Fruit fly (Drosophila melanogaster) whole organism, embryonic: ENCODE measurements around the gene Lamtor4.
A peak's percentile ranks its signal among the peaks of the same experiment; 100 is the strongest.

Source experiments
- Aef1 ChIP-seq: fragments of 200-800 bp; sonication (Bioruptor generic); IDR thresholded peaks from 3 replicates; pipeline ENCODE4 v1.3.6; 2022; ENCODE audit warnings: missing biosample characterization, missing genetic modification characterization
- Asciz ChIP-seq: fragments of 200-800 bp; sonication (Bioruptor generic); optimal IDR thresholded peaks from 2 replicates; lab custom pipeline; 2017; ENCODE audit warnings: missing biosample characterization, mild to moderate bottlenecking, missing genetic modification characterization, missing genetic modification reagents
- BEAF-32 ChIP-seq: fragments of 200-800 bp; sonication (Bioruptor generic); optimal IDR thresholded peaks from 3 replicates; lab custom pipeline; 2017; ENCODE audit warnings: missing biosample characterization, missing genetic modification characterization, mild to moderate bottlenecking, moderate library complexity, missing genetic modification reagents
- CG10959 ChIP-seq: fragments of 200-800 bp; sonication (Bioruptor generic); IDR thresholded peaks from 2 replicates; pipeline ENCODE4 v1.3.6; 2022; ENCODE audit warnings: missing biosample characterization, missing genetic modification characterization
- CG10979 ChIP-seq: fragments of 200-800 bp; sonication (Bioruptor generic); optimal IDR thresholded peaks from 2 replicates; lab custom pipeline; 2018; ENCODE audit warnings: missing biosample characterization, mild to moderate bottlenecking, missing genetic modification characterization, moderate library complexity
- CG11398 ChIP-seq: fragments of 200-800 bp; sonication (Bioruptor generic); optimal IDR thresholded peaks from 2 replicates; lab custom pipeline; 2016; ENCODE audit warnings: missing biosample characterization, missing genetic modification characterization
- CG15269 ChIP-seq: fragments of 200-800 bp; sonication (Bioruptor generic); optimal IDR thresholded peaks from 2 replicates; lab custom pipeline; 2018; ENCODE audit warnings: missing biosample characterization, mild to moderate bottlenecking, missing genetic modification characterization, moderate library complexity
- CG17829 ChIP-seq: fragments of 200-800 bp; optimal IDR thresholded peaks from 2 replicates; lab custom pipeline; 2019; ENCODE audit warnings: missing biosample characterization, mild to moderate bottlenecking, missing genetic modification characterization, moderate library complexity
- CG18262 ChIP-seq: fragments of 200-800 bp; optimal IDR thresholded peaks from 3 replicates; lab custom pipeline; 2019; ENCODE audit warnings: missing biosample characterization, mild to moderate bottlenecking, missing genetic modification characterization, moderate library complexity
- CG1832 ChIP-seq: fragments of 200-800 bp; sonication (Bioruptor generic); optimal IDR thresholded peaks from 2 replicates; lab custom pipeline; 2017; ENCODE audit warnings: missing biosample characterization, mild to moderate bottlenecking, missing genetic modification characterization, inconsistent platforms
- CG18764 ChIP-seq: fragments of 200-800 bp; sonication (Bioruptor generic); optimal IDR thresholded peaks from 3 replicates; lab custom pipeline; 2016; ENCODE audit warnings: missing biosample characterization, missing genetic modification characterization
- CG3838 ChIP-seq: fragments of 200-800 bp; sonication (Bioruptor generic); optimal IDR thresholded peaks from 3 replicates; lab custom pipeline; 2016; ENCODE audit warnings: missing biosample characterization, missing genetic modification characterization
- CG6272 ChIP-seq: fragments of 200-800 bp; sonication (Bioruptor generic); IDR thresholded peaks from 2 replicates; pipeline ENCODE4 v1.3.6; 2022; ENCODE audit warnings: missing biosample characterization, missing genetic modification characterization
- CG6683 ChIP-seq: fragments of 200-800 bp; sonication (Bioruptor generic); optimal IDR thresholded peaks from 2 replicates; lab custom pipeline; 2017; ENCODE audit warnings: missing biosample characterization, mild to moderate bottlenecking, missing genetic modification characterization, missing genetic modification reagents
- CG8281 ChIP-seq: fragments of 200-800 bp; sonication (Bioruptor generic); optimal IDR thresholded peaks from 2 replicates; lab custom pipeline; 2018; ENCODE audit warnings: missing biosample characterization, mild to moderate bottlenecking, missing genetic modification characterization, moderate library complexity
- Dbx ChIP-seq: fragments of 200-800 bp; sonication (Bioruptor generic); IDR thresholded peaks from 3 replicates; pipeline ENCODE4 v1.3.6; 2022; ENCODE audit warnings: missing biosample characterization, missing genetic modification characterization
- Dfd ChIP-seq, 2 experiments: fragments of >200 bp; optimal IDR thresholded peaks; 2 replicates each; lab custom pipeline; 2017; ENCODE audit warnings: missing biosample characterization in 2 of 2, missing genetic modification characterization in 2 of 2
- Doc3 ChIP-seq: fragments of 200-800 bp; sonication (Bioruptor generic); IDR thresholded peaks from 3 replicates; pipeline ENCODE4 v1.3.6; 2022; ENCODE audit warnings: missing biosample characterization, missing genetic modification characterization; ENCODE audit not compliant: partially characterized antibody
- Gug ChIP-seq: fragments of 200-800 bp; sonication (Bioruptor generic); IDR thresholded peaks from 4 replicates; pipeline ENCODE4 v1.3.6; 2022; ENCODE audit warnings: missing biosample characterization, missing genetic modification characterization
- Hmx ChIP-seq: fragments of 200-800 bp; sonication (Bioruptor generic); optimal IDR thresholded peaks from 2 replicates; lab custom pipeline; 2016; ENCODE audit warnings: missing biosample characterization, missing genetic modification characterization
- Mad ChIP-seq: fragments of 200-800 bp; sonication (Bioruptor generic); optimal IDR thresholded peaks from 2 replicates; lab custom pipeline; 2016; ENCODE audit warnings: missing biosample characterization, missing genetic modification characterization
- Max ChIP-seq: fragments of 200-800 bp; sonication (Bioruptor generic); optimal IDR thresholded peaks from 2 replicates; lab custom pipeline; 2016; ENCODE audit warnings: missing biosample characterization, mild to moderate bottlenecking, missing genetic modification characterization
- NC2β ChIP-seq: fragments of 200-800 bp; sonication (Bioruptor generic); optimal IDR thresholded peaks from 2 replicates; lab custom pipeline; 2016; ENCODE audit warnings: missing biosample characterization, missing genetic modification characterization
- Nf-YA ChIP-seq: fragments of 200-800 bp; sonication (Bioruptor generic); IDR thresholded peaks from 2 replicates; pipeline ENCODE4 v1.3.6; 2022; ENCODE audit warnings: missing biosample characterization, missing genetic modification characterization
- Oli ChIP-seq: fragments of 200-800 bp; sonication (Bioruptor generic); optimal IDR thresholded peaks from 2 replicates; lab custom pipeline; 2018; ENCODE audit warnings: missing biosample characterization, mild to moderate bottlenecking, missing genetic modification characterization, moderate library complexity
- Optix ChIP-seq: fragments of 200-800 bp; sonication (Bioruptor generic); IDR thresholded peaks from 3 replicates; pipeline ENCODE4 v1.3.6; 2022; ENCODE audit warnings: missing biosample characterization, missing genetic modification characterization
- Rfx ChIP-seq: fragments of 200-800 bp; sonication (Bioruptor generic); IDR thresholded peaks from 2 replicates; pipeline ENCODE4 v1.3.6; 2022; ENCODE audit warnings: missing biosample characterization, missing genetic modification characterization
- Sox102F ChIP-seq: fragments of 200-800 bp; sonication (Bioruptor generic); optimal IDR thresholded peaks from 2 replicates; lab custom pipeline; 2018; ENCODE audit warnings: missing biosample characterization, mild to moderate bottlenecking, missing genetic modification characterization, moderate library complexity
- Sry-δ ChIP-seq: fragments of 200-800 bp; sonication (Bioruptor generic); optimal IDR thresholded peaks from 2 replicates; lab custom pipeline; 2016; ENCODE audit warnings: missing biosample characterization, missing genetic modification characterization
- Vsx1 ChIP-seq: fragments of 200-800 bp; sonication (Bioruptor generic); optimal IDR thresholded peaks from 2 replicates; lab custom pipeline; 2017; ENCODE audit warnings: missing biosample characterization, mild to moderate bottlenecking, missing genetic modification characterization, missing genetic modification reagents
- Xbp1 ChIP-seq: fragments of 200-800 bp; sonication (Bioruptor generic); optimal IDR thresholded peaks from 3 replicates; lab custom pipeline; 2016; ENCODE audit warnings: missing biosample characterization, mild to moderate bottlenecking, missing genetic modification characterization
- ara ChIP-seq: fragments of 200-800 bp; sonication (Bioruptor generic); IDR thresholded peaks from 2 replicates; pipeline ENCODE4 v1.3.6; 2022; ENCODE audit warnings: missing biosample characterization, missing genetic modification characterization
- az2 ChIP-seq: fragments of 200-800 bp; sonication (Bioruptor generic); optimal IDR thresholded peaks from 3 replicates; lab custom pipeline; 2016; ENCODE audit warnings: missing biosample characterization, missing genetic modification characterization
- bowl ChIP-seq: fragments of 200-800 bp; sonication (Bioruptor generic); IDR thresholded peaks from 2 replicates; pipeline ENCODE4 v1.3.6; 2022; ENCODE audit warnings: missing biosample characterization, missing genetic modification characterization
- disco-r ChIP-seq: fragments of 200-800 bp; sonication (Bioruptor generic); optimal IDR thresholded peaks from 2 replicates; lab custom pipeline; 2016; ENCODE audit warnings: missing biosample characterization, missing genetic modification characterization
- esg ChIP-seq: fragments of 200-800 bp; sonication (Bioruptor generic); conservative IDR thresholded peaks from 2 replicates; pipeline ENCODE4 v1.3.6; 2022; ENCODE audit warnings: missing biosample characterization, missing genetic modification characterization
- eyg ChIP-seq: fragments of 200-800 bp; sonication (Bioruptor generic); optimal IDR thresholded peaks from 3 replicates; lab custom pipeline; 2016; ENCODE audit warnings: missing biosample characterization, missing genetic modification characterization
- gsb-n ChIP-seq: fragments of 200-800 bp; sonication (Bioruptor generic); optimal IDR thresholded peaks from 3 replicates; lab custom pipeline; 2018; ENCODE audit warnings: missing biosample characterization, mild to moderate bottlenecking, missing genetic modification characterization
- ham ChIP-seq: fragments of 200-800 bp; sonication (Bioruptor generic); IDR thresholded peaks from 2 replicates; pipeline ENCODE4 v1.3.6; 2022; ENCODE audit warnings: missing biosample characterization, missing genetic modification characterization
- hkb ChIP-seq, 2 experiments: fragments of 200-800 bp in 1 of 2; fragments of >200 bp in 1 of 2; sonication (Bioruptor generic) in 1 of 2; IDR thresholded peaks in 1 of 2; optimal IDR thresholded peaks in 1 of 2; 2 replicates each; pipeline versions ENCODE4 v1.3.6 to Lab custom; 2017 to 2022; ENCODE audit warnings: missing biosample characterization in 1 of 2, missing genetic modification characterization in 1 of 2
- lov ChIP-seq, 2 experiments: fragments of 200-800 bp in 1 of 2; fragments of >200 bp in 1 of 2; sonication (Bioruptor generic) in 1 of 2; IDR thresholded peaks in 1 of 2; optimal IDR thresholded peaks in 1 of 2; 2 replicates in 1 of 2; 3 replicates in 1 of 2; pipeline versions ENCODE4 v1.3.6 to Lab custom; 2017 to 2022; ENCODE audit warnings: missing biosample characterization in 1 of 2, missing genetic modification characterization in 1 of 2
- onecut ChIP-seq: fragments of 200-800 bp; sonication (Bioruptor generic); IDR thresholded peaks from 2 replicates; pipeline ENCODE4 v1.3.6; 2022; ENCODE audit warnings: missing biosample characterization, missing genetic modification characterization
- pros ChIP-seq: fragments of 200-800 bp; sonication (Bioruptor generic); optimal IDR thresholded peaks from 3 replicates; lab custom pipeline; 2019; ENCODE audit warnings: missing biosample characterization, mild to moderate bottlenecking, missing genetic modification characterization, moderate library complexity
- psq ChIP-seq: fragments of 200-800 bp; sonication (Bioruptor generic); optimal IDR thresholded peaks from 2 replicates; lab custom pipeline; 2017; ENCODE audit warnings: missing biosample characterization, missing genetic modification characterization
- pzg ChIP-seq: fragments of 200-800 bp; sonication (Bioruptor generic); optimal IDR thresholded peaks from 3 replicates; lab custom pipeline; 2018; ENCODE audit warnings: missing biosample characterization, mild to moderate bottlenecking, missing genetic modification characterization, moderate library complexity
- run ChIP-seq: fragments of 200-800 bp; sonication (Bioruptor generic); optimal IDR thresholded peaks from 3 replicates; lab custom pipeline; 2018; ENCODE audit warnings: missing biosample characterization, mild to moderate bottlenecking, missing genetic modification characterization
- sc ChIP-seq, 3 experiments: fragments of >200 bp in 2 of 3; fragments of 200-800 bp in 1 of 3; sonication (Bioruptor generic) in 1 of 3; optimal IDR thresholded peaks; 2 replicates in 2 of 3; 3 replicates in 1 of 3; lab custom pipeline; 2017; ENCODE audit warnings: mild to moderate bottlenecking in 1 of 3, missing biosample characterization in 1 of 3, missing genetic modification characterization in 1 of 3, missing genetic modification reagents in 1 of 3
- shn ChIP-seq: fragments of 200-800 bp; sonication (Bioruptor generic); optimal IDR thresholded peaks from 3 replicates; lab custom pipeline; 2016; ENCODE audit warnings: missing biosample characterization, missing genetic modification characterization
- tll ChIP-seq, 2 experiments: fragments of 200-800 bp in 1 of 2; fragments of >200 bp in 1 of 2; sonication (Bioruptor generic) in 1 of 2; optimal IDR thresholded peaks; 2 replicates each; lab custom pipeline; 2017 to 2019; ENCODE audit warnings: missing biosample characterization in 2 of 2, missing genetic modification characterization in 2 of 2, mild to moderate bottlenecking in 1 of 2, moderate library complexity in 1 of 2

Lamtor4 gene

dm6 chr3L:3852842-3853241 lies 43.9 kb upstream of the Lamtor4 start (continued):
- TF ChIP-seq CG8281, result no peak
- no peak for TF ChIP-seq CG3838 (GFP tag; lab: Kevin White, UChicago)
- TF ChIP-seq Aef1 (GFP tag; lab: Robert Waterston, UW), result no peak
- no peak for TF ChIP-seq CG6272
- TF ChIP-seq disco-r (GFP tag; lab: Kevin White, UChicago), result no peak
- peak; percentile 29; the same call in 2 of the 4 replicates for TF ChIP-seq Gug (GFP tag; lab: Robert Waterston, UW)
- no peak for TF ChIP-seq sc (optimal IDR thresholded peaks at IDR 0.05; lab: Kevin White, UChicago)
- TF ChIP-seq sc (GFP tag; optimal IDR thresholded peaks at IDR 0.05; lab: Kevin White, UChicago), result peak; percentile 55
- TF ChIP-seq CG18262 (tag; lab: Kevin White, UChicago), result peak; percentile 55
- TF ChIP-seq hkb (optimal IDR thresholded peaks at IDR 0.05; lab: Kevin White, UChicago), result no peak
- peak; percentile 40; the same call in 1 of the 2 replicates for TF ChIP-seq hkb (GFP tag; IDR thresholded peaks at IDR 0.05; lab: Robert Waterston, UW)
- TF ChIP-seq eyg (GFP tag; lab: Kevin White, UChicago), result no peak
- TF ChIP-seq tll (GFP tag; optimal IDR thresholded peaks at IDR 0.05; lab: Kevin White, UChicago), result no peak
- no peak for TF ChIP-seq Dfd (GFP tag; optimal IDR thresholded peaks at IDR 0.05; lab: Kevin White, UChicago)
- peak; percentile 86 for TF ChIP-seq Sox102F (GFP tag; lab: Kevin White, UChicago)
- TF ChIP-seq CG10959, result peak; percentile 56
- peak; percentile 62 for TF ChIP-seq gsb-n (tag; lab: Kevin White, UChicago)
- TF ChIP-seq ara (GFP tag; lab: Robert Waterston, UW), result peak; percentile 70
- no peak for TF ChIP-seq Rfx (GFP tag; lab: Robert Waterston, UW)
- TF ChIP-seq Sry-δ (GFP tag; lab: Kevin White, UChicago), result no peak
- TF ChIP-seq pros (GFP tag; lab: Kevin White, UChicago), result no peak
- TF ChIP-seq run (tag; lab: Kevin White, UChicago), result peak; percentile 2
- TF ChIP-seq Doc3 (GFP tag; lab: Robert Waterston, UW), result no peak
- TF ChIP-seq CG17829 (tag; lab: Kevin White, UChicago), result peak; percentile 34
- no peak for TF ChIP-seq psq (GFP tag; lab: Kevin White, UChicago)
- peak; percentile 64 for TF ChIP-seq Xbp1 (GFP tag; lab: Kevin White, UChicago)
- no peak for TF ChIP-seq Optix (GFP tag; lab: Robert Waterston, UW)
- TF ChIP-seq BEAF-32 (GFP tag; lab: Kevin White, UChicago), result no peak
- TF ChIP-seq Max, result no peak
- no peak for TF ChIP-seq Nf-YA (GFP tag; lab: Robert Waterston, UW)
- no peak for TF ChIP-seq bowl
- peak; percentile 80 for TF ChIP-seq az2 (GFP tag; lab: Kevin White, UChicago)
- TF ChIP-seq Oli (tag; lab: Kevin White, UChicago), result peak; percentile 75
- no peak for TF ChIP-seq pzg (GFP tag; lab: Kevin White, UChicago)
- no peak for TF ChIP-seq CG6683 (GFP tag; lab: Kevin White, UChicago)
- TF ChIP-seq NC2β, result peak; percentile 34
- no peak for TF ChIP-seq ham (GFP tag; lab: Robert Waterston, UW)
- no peak for TF ChIP-seq CG11398 (GFP tag; lab: Kevin White, UChicago)
- no peak for TF ChIP-seq Dbx (GFP tag; lab: Robert Waterston, UW)
- peak; percentile 35 for TF ChIP-seq Mad
- no peak for TF ChIP-seq Asciz (GFP tag; lab: Kevin White, UChicago)
- peak; percentile 58 for TF ChIP-seq esg (GFP tag; lab: Robert Waterston, UW)
- peak; percentile 48 for TF ChIP-seq CG10979 (tag; lab: Kevin White, UChicago)
- no peak for TF ChIP-seq lov (optimal IDR thresholded peaks at IDR 0.05; lab: Kevin White, UChicago)
- 0 out of 3 replicates have a peak, but pooled peaks have one; percentile 53 for TF ChIP-seq lov (GFP tag; IDR thresholded peaks at IDR 0.05; lab: Robert Waterston, UW)
- no peak for TF ChIP-seq Hmx (GFP tag; lab: Kevin White, UChicago)
- no peak for TF ChIP-seq CG18764 (GFP tag; lab: Kevin White, UChicago)
- no peak for TF ChIP-seq CG1832 (GFP tag; lab: Kevin White, UChicago)
- no peak for TF ChIP-seq shn (GFP tag; lab: Kevin White, UChicago)
- TF ChIP-seq onecut, result peak; percentile 40
- peak; percentile 43 for TF ChIP-seq CG15269 (tag; lab: Kevin White, UChicago)
- TF ChIP-seq Vsx1 (GFP tag; lab: Kevin White, UChicago), result no peak
